Fruit fly (Drosophila melanogaster): Measurements from ENCODE around the gene qin.

The qin gene

DNA sequence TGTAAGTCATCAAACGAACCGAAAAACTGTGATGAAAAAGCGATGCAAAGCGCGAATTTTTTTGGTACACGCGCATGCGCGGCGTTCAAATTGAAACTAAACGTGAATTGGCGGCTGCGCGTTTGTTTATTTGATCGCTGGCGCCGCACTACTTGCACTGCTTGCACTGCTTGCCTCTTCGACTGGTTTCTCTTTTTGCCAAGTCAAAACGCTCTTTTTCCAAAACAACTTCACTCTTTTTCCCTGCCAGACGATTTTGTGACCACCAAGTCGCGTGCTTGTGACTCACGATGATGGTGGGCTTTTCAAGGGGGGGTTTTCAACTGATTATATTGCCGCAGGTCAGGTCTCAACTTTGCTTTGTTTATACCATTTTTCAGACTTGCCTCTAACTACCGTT lies 30.4 kb downstream of the qin start, which contains the start of gene CG14304 (continued):
- TF ChIP-seq pb (GFP tag; optimal IDR thresholded peaks at IDR 0.05) (no peak), CG15601 (tag; optimal IDR thresholded peaks at IDR 0.05) (peak; percentile 74), CG10321 (GFP tag; IDR thresholded peaks at IDR 0.05) (no peak), lilli (GFP tag; optimal IDR thresholded peaks at IDR 0.05) (no peak), CG33557 (GFP tag; optimal IDR thresholded peaks at IDR 0.05) (no peak), BtbVII (GFP tag; optimal IDR thresholded peaks at IDR 0.05) (no peak), trh (GFP tag; optimal IDR thresholded peaks at IDR 0.05) (no peak), ash1 (GFP tag; optimal IDR thresholded peaks at IDR 0.05) (no peak), Opbp (GFP tag; IDR thresholded peaks at IDR 0.05; ENCODE audit: partially characterized antibody) (no peak), Xrp1 (GFP tag; IDR thresholded peaks at IDR 0.05) (no peak), maf-S (GFP tag; optimal IDR thresholded peaks at IDR 0.05) (no peak), mirr (GFP tag; optimal IDR thresholded peaks at IDR 0.05) (no peak), NC2β (GFP tag; optimal IDR thresholded peaks at IDR 0.05) (no peak), CG11398 (GFP tag; optimal IDR thresholded peaks at IDR 0.05) (no peak), Optix (GFP tag; IDR thresholded peaks at IDR 0.05) (no peak), bbx (GFP tag; IDR thresholded peaks at IDR 0.05; ENCODE audit: partially characterized antibody) (peak; percentile 49; the same call in 1 of the 2 replicates), CG12155 (GFP tag; optimal IDR thresholded peaks at IDR 0.05) (no peak), abd-A (tag; optimal IDR thresholded peaks at IDR 0.05) (no peak), CG31365 (tag; optimal IDR thresholded peaks at IDR 0.05) (peak; percentile 97), HLH4C (GFP tag; IDR thresholded peaks at IDR 0.05; ENCODE audit: partially characterized antibody) (no peak), lbe (GFP tag; optimal IDR thresholded peaks at IDR 0.05) (no peak), CG11085 (GFP tag; IDR thresholded peaks at IDR 0.05) (no peak), croc (GFP tag; conservative IDR thresholded peaks at IDR 0.05) (no peak), CG1647 (GFP tag; optimal IDR thresholded peaks at IDR 0.05) (no peak), sug (tag; optimal IDR thresholded peaks at IDR 0.05) (no peak), CG15011 (GFP tag; optimal IDR thresholded peaks at IDR 0.05) (no peak), ewg (GFP tag; optimal IDR thresholded peaks at IDR 0.05) (peak; percentile 31), CG9215 (GFP tag; IDR thresholded peaks at IDR 0.05) (no peak), klu (GFP tag; IDR thresholded peaks at IDR 0.05) (no peak), Mad (GFP tag; optimal IDR thresholded peaks at IDR 0.05) (no peak), CG9609 (GFP tag; optimal IDR thresholded peaks at IDR 0.05) (no peak), CG3281 (GFP tag; optimal IDR thresholded peaks at IDR 0.05) (no peak), fd96Cb (tag; optimal IDR thresholded peaks at IDR 0.05) (no peak), hkb (optimal IDR thresholded peaks at IDR 0.05) (no peak), hkb (GFP tag; IDR thresholded peaks at IDR 0.05) (no peak), Blimp-1 (GFP tag; optimal IDR thresholded peaks at IDR 0.05) (peak; percentile 27), CG13287 (GFP tag; IDR thresholded peaks at IDR 0.05; ENCODE audit: partially characterized antibody) (peak; percentile 50; the same call in 1 of the 2 replicates), CG4730 (GFP tag; IDR thresholded peaks at IDR 0.05) (no peak), gfzf (GFP tag; optimal IDR thresholded peaks at IDR 0.05) (no peak), Med (GFP tag) (no peak), gsb (GFP tag; IDR thresholded peaks at IDR 0.05) (no peak), Sry-δ (GFP tag; optimal IDR thresholded peaks at IDR 0.05) (no peak), CG7372 (GFP tag; IDR thresholded peaks at IDR 0.05) (no peak), CG10979 (tag; optimal IDR thresholded peaks at IDR 0.05) (no peak), CG30403 (GFP tag; optimal IDR thresholded peaks at IDR 0.05) (no peak), CG10274 (GFP tag; optimal IDR thresholded peaks at IDR 0.05) (no peak), CTCF (GFP tag; optimal IDR thresholded peaks at IDR 0.05) (peak; percentile 55), CG2889 (GFP tag; IDR thresholded peaks at IDR 0.05) (no peak), HHEX (GFP tag; optimal IDR thresholded peaks at IDR 0.05) (no peak), CG4424 (GFP tag; optimal IDR thresholded peaks at IDR 0.05) (no peak), Bteb2 (GFP tag; optimal IDR thresholded peaks at IDR 0.05) (no peak), Gsc (GFP tag; IDR thresholded peaks at IDR 0.05) (no peak), CG6813 (GFP tag; optimal IDR thresholded peaks at IDR 0.05) (no peak)

Measured in whole organism, embryonic.